Worm (Caenorhabditis elegans): ENCODE data around the gene C01G5.4.

DNA sequence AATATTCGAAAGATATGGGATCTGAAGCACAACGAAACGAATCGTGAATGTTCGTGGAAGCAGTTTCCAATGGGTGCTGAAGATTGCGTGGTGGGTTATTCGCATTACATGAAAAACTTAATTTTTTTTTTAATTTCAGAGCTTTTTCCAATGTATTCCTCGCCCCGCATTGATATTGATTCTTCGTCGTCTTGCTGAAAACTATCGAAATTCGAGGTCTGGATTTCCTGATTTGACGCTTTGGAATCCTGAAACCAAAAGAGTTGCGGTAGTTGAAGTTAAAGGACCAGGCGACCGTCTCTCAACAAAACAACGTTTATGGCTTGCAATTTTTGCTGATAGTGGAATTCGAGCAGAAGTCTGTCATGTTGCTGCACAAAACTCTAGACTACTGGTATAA, 20.5 kb downstream of the C01G5.4 start:
- TF ChIP-seq fos-1 (tag; optimal IDR thresholded peaks at IDR 0.05) (no peak), zag-1 (tag; optimal IDR thresholded peaks at IDR 0.05) (no peak), nhr-12 (tag; optimal IDR thresholded peaks at IDR 0.05) (no peak), mml-1 (tag; optimal IDR thresholded peaks at IDR 0.05) (no peak), ZK546.5 (tag; optimal IDR thresholded peaks at IDR 0.05) (no peak), aly-2 (tag; optimal IDR thresholded peaks at IDR 0.05) (no peak)

Data from whole organism, L3 larva.